Fruit fly (Drosophila melanogaster) S2 (cell line): ENCODE measurements around the gene PolrMT.

Source experiments
- CG8478 ChIP-seq: fragments of >200 bp; optimal IDR thresholded peaks from 2 replicates; lab custom pipeline; 2018
- CTCF ChIP-seq, 2 experiments: fragments of >200 bp; optimal IDR thresholded peaks; 2 replicates each; lab custom pipeline; 2018

DNA sequence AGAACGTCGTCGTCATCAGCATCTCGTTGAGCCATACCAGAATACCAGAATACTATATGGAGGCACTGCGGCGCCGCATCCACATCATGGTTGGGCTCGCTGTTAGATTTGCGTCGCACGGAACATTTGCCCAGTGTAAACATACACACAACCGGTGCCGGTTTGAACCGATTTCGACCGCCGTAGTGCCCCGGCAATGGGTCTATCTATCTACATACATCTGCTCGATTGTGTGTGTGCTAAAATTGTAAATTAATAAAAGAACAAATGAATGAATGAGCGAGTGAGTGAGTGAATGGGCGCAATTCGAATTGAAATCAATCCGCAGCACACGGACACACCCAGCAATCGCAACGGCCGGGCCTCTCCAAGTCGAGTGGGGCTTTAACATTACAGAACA lies 17.3 kb upstream of the PolrMT start:
- TF ChIP-seq CG8478 (lab: Kevin White, UChicago) (no peak), CTCF (optimal IDR thresholded peaks at IDR 0.05; lab: Kevin White, UChicago) (no peak)
